Worm (Caenorhabditis elegans) whole organism, mixed stage, embryonic: Measurements from ENCODE around the gene ZK666.15.

Experiments used
- M03D4.4 ChIP-seq: sonication (generic microtip); optimal IDR thresholded peaks from 2 replicates; lab custom pipeline; 2017; ENCODE audit warnings: mild to moderate bottlenecking, missing genetic modification characterization, missing compliant biosample characterization
- bed-3 ChIP-seq: fragments of 200-800 bp; sonication (Bioruptor generic); optimal IDR thresholded peaks from 3 replicates; lab custom pipeline; 2018; ENCODE audit warnings: mild to moderate bottlenecking, missing genetic modification characterization, moderate library complexity, missing compliant biosample characterization
- blmp-1 ChIP-seq: fragments of 150-350 bp; optimal IDR thresholded peaks from 2 replicates; lab custom pipeline; 2014; ENCODE audit warnings: missing biosample characterization, missing genetic modification characterization
- ceh-39 ChIP-seq: fragments of 150-350 bp; optimal IDR thresholded peaks from 2 replicates; lab custom pipeline; 2014; ENCODE audit warnings: missing biosample characterization, missing genetic modification characterization
- ceh-43 ChIP-seq: fragments of 200-800 bp; sonication (Bioruptor generic); optimal IDR thresholded peaks from 2 replicates; lab custom pipeline; 2018; ENCODE audit warnings: mild to moderate bottlenecking, missing genetic modification characterization, moderate library complexity, missing compliant biosample characterization
- ceh-83 ChIP-seq: fragments of 200-800 bp; sonication (Bioruptor generic); optimal IDR thresholded peaks from 2 replicates; lab custom pipeline; 2018; ENCODE audit warnings: mild to moderate bottlenecking, missing genetic modification characterization, missing compliant biosample characterization
- ces-1 ChIP-seq: fragments of 150-350 bp; optimal IDR thresholded peaks from 2 replicates; lab custom pipeline; 2014; ENCODE audit warnings: missing biosample characterization, missing genetic modification reagents, missing genetic modification characterization
- cnd-1 ChIP-seq: fragments of 200-800 bp; sonication (Bioruptor generic); optimal IDR thresholded peaks from 2 replicates; lab custom pipeline; 2018; ENCODE audit warnings: mild to moderate bottlenecking, missing genetic modification characterization, missing compliant biosample characterization
- drap-1 ChIP-seq: fragments of 200-800 bp; sonication (Bioruptor generic); optimal IDR thresholded peaks from 3 replicates; lab custom pipeline; 2018; ENCODE audit warnings: mild to moderate bottlenecking, missing genetic modification characterization, missing compliant biosample characterization
- elt-1 ChIP-seq: sonication (generic microtip); optimal IDR thresholded peaks from 2 replicates; lab custom pipeline; 2017; ENCODE audit warnings: missing genetic modification characterization, mild to moderate bottlenecking, missing compliant biosample characterization, antibody characterized with exemption, moderate library complexity, borderline replicate concordance; ENCODE audit not compliant: insufficient read depth
- elt-3 ChIP-seq: fragments of 150-350 bp; optimal IDR thresholded peaks from 2 replicates; lab custom pipeline; 2014; ENCODE audit warnings: missing biosample characterization, missing genetic modification characterization
- flh-1 ChIP-seq: fragments of 200-800 bp; sonication (Bioruptor generic); optimal IDR thresholded peaks from 2 replicates; lab custom pipeline; 2018; ENCODE audit warnings: mild to moderate bottlenecking, missing genetic modification characterization, moderate library complexity, missing compliant biosample characterization
- ham-2 ChIP-seq: fragments of 200-800 bp; sonication (Bioruptor generic); optimal IDR thresholded peaks from 2 replicates; lab custom pipeline; 2018; ENCODE audit warnings: mild to moderate bottlenecking, missing genetic modification characterization, missing compliant biosample characterization
- hlh-1 ChIP-seq: fragments of 150-350 bp; optimal IDR thresholded peaks from 2 replicates; lab custom pipeline; 2014; ENCODE audit warnings: missing biosample characterization, missing genetic modification reagents, missing genetic modification characterization
- lin-13 ChIP-seq: fragments of 150-350 bp; optimal IDR thresholded peaks from 2 replicates; lab custom pipeline; 2014; ENCODE audit warnings: missing biosample characterization, missing genetic modification characterization
- lin-32 ChIP-seq: fragments of 200-800 bp; sonication (Bioruptor generic); optimal IDR thresholded peaks from 2 replicates; lab custom pipeline; 2018; ENCODE audit warnings: mild to moderate bottlenecking, missing genetic modification characterization, missing compliant biosample characterization
- lsy-2 ChIP-seq: fragments of 150-350 bp; optimal IDR thresholded peaks from 2 replicates; lab custom pipeline; 2014; ENCODE audit warnings: missing biosample characterization, missing genetic modification characterization
- mab-5 ChIP-seq: fragments of 150-350 bp; optimal IDR thresholded peaks from 2 replicates; lab custom pipeline; 2014; ENCODE audit warnings: missing biosample characterization, missing genetic modification characterization
- mep-1 ChIP-seq: fragments of 150-350 bp; optimal IDR thresholded peaks from 2 replicates; lab custom pipeline; 2017; ENCODE audit warnings: missing biosample characterization, missing genetic modification reagents, missing genetic modification characterization, inconsistent platforms
- mls-2 ChIP-seq: sonication (generic microtip); optimal IDR thresholded peaks from 2 replicates; lab custom pipeline; 2016; ENCODE audit warnings: mild to moderate bottlenecking, missing genetic modification characterization, moderate library complexity, missing compliant biosample characterization
- nhr-12 ChIP-seq: fragments of 150-350 bp; optimal IDR thresholded peaks from 2 replicates; lab custom pipeline; 2014; ENCODE audit warnings: missing biosample characterization, missing genetic modification characterization
- nhr-2 ChIP-seq: fragments of 150-350 bp; optimal IDR thresholded peaks from 2 replicates; lab custom pipeline; 2014; ENCODE audit warnings: missing biosample characterization, missing genetic modification characterization
- nhr-237 ChIP-seq: fragments of 150-350 bp; optimal IDR thresholded peaks from 2 replicates; lab custom pipeline; 2014; ENCODE audit warnings: missing biosample characterization, missing genetic modification characterization
- nhr-28 ChIP-seq: fragments of 150-350 bp; optimal IDR thresholded peaks from 2 replicates; lab custom pipeline; 2014; ENCODE audit warnings: missing biosample characterization, missing genetic modification characterization
- nhr-76 ChIP-seq: sonication (generic microtip); optimal IDR thresholded peaks from 2 replicates; lab custom pipeline; 2017; ENCODE audit warnings: missing biosample characterization, missing genetic modification characterization
- pha-4 ChIP-seq: fragments of 150-350 bp; optimal IDR thresholded peaks from 2 replicates; lab custom pipeline; 2018; ENCODE audit warnings: missing biosample characterization, missing genetic modification reagents, missing genetic modification characterization
- sem-2 ChIP-seq: fragments of 200-800 bp; sonication (Bioruptor generic); optimal IDR thresholded peaks from 2 replicates; lab custom pipeline; 2018; ENCODE audit warnings: mild to moderate bottlenecking, missing genetic modification characterization, missing compliant biosample characterization
- snpc-4 ChIP-seq: fragments of 150-350 bp; optimal IDR thresholded peaks from 2 replicates; lab custom pipeline; 2014; ENCODE audit warnings: missing biosample characterization, missing genetic modification characterization
- sptf-1 ChIP-seq: sonication (generic microtip); optimal IDR thresholded peaks from 2 replicates; lab custom pipeline; 2017; ENCODE audit warnings: mild to moderate bottlenecking, missing genetic modification characterization, moderate library complexity, missing compliant biosample characterization
- tbx-8 ChIP-seq: fragments of 200-800 bp; sonication (Bioruptor generic); optimal IDR thresholded peaks from 2 replicates; lab custom pipeline; 2018; ENCODE audit warnings: mild to moderate bottlenecking, missing genetic modification characterization, moderate library complexity, missing compliant biosample characterization
- unc-120 ChIP-seq: sonication (generic microtip); optimal IDR thresholded peaks from 2 replicates; lab custom pipeline; 2017; ENCODE audit warnings: missing genetic modification characterization, missing compliant biosample characterization; ENCODE audit not compliant: poor library complexity, severe bottlenecking
- unc-39 ChIP-seq: fragments of 150-350 bp; optimal IDR thresholded peaks from 2 replicates; lab custom pipeline; 2014; ENCODE audit warnings: missing biosample characterization, missing genetic modification characterization
- unc-62 ChIP-seq: fragments of 150-350 bp; optimal IDR thresholded peaks from 2 replicates; lab custom pipeline; 2014; ENCODE audit warnings: missing biosample characterization, missing genetic modification reagents, missing genetic modification characterization
- ztf-11 ChIP-seq: fragments of 150-350 bp; optimal IDR thresholded peaks from 2 replicates; lab custom pipeline; 2014; ENCODE audit warnings: missing biosample characterization, missing genetic modification characterization

Gene ZK666.15

ce11 chrII:10494467-10494866 is 7.6 kb downstream of the ZK666.15 start, which contains the start of gene ZK666.14:
Gene ZK666.14 (plus strand): TSS chrII:10494767.
- TF ChIP-seq elt-1 (tag; lab: Kevin White, UChicago) (no peak), hlh-1 (tag; lab: Kevin White, UChicago) (no peak)

ce11 chrII:10495912-10496311 is 9.1 kb downstream of the ZK666.15 start, which contains the start of gene ZK666.12:
Gene ZK666.12 (plus strand): TSS chrII:10496212.
- TF ChIP-seq ztf-11 (tag; lab: Kevin White, UChicago) (no peak), bed-3 (no peak), unc-120 (no peak), lin-32 (GFP tag; lab: Kevin White, UChicago) (no peak), M03D4.4 (no peak), elt-3 (tag; lab: Kevin White, UChicago) (no peak), flh-1 (GFP tag; lab: Kevin White, UChicago) (no peak), nhr-237 (tag; lab: Kevin White, UChicago) (no peak), ceh-83 (no peak), nhr-28 (tag; lab: Kevin White, UChicago) (no peak), hlh-1 (tag; lab: Kevin White, UChicago) (no peak), lsy-2 (tag; lab: Kevin White, UChicago) (no peak), tbx-8 (GFP tag; lab: Kevin White, UChicago) (no peak), elt-1 (tag; lab: Kevin White, UChicago) (no peak), blmp-1 (tag; lab: Kevin White, UChicago) (no peak), ces-1 (no peak), lin-13 (tag; lab: Kevin White, UChicago) (no peak)

DNA sequence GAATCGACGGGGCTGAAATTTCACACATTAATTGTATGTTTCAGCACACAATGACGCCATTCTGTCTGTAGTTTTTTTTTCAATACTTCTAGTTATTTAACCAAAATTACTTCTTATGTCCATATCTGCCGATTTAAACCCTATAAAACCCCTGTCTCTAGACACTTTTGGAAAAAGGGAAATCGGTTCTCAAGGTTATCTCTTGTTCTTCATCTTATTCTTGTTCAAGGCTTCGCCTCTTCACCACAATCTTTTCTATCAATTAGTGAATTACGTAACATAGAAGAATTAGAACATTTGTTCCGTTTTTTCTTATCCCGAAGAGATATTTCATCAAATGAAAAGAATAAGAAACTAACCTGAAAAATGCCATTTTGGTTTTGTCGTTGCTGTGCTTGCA is 13.8 kb downstream of the ZK666.15 start:
- TF ChIP-seq unc-62: no peak

DNA sequence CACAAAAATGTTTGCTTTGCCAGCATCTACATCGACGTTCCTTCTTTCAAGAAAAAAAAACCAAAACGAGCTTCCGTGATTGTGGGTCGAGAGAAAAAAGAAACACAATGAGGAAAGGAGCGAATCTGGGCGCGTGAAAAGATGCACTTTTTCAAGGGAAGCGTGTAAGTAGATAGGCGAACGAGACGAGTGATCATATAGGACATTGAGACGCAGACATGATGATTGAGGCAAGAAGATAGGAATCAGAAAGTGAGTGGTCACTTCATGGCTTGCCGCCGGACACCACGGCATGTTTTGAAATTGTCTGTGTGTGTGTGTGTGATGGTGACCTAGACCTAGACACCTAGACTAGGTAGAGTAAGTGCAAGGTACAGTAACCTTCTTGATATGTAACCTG is 14.7 kb downstream of the ZK666.15 start:
- TF ChIP-seq nhr-12 (tag; lab: Kevin White, UChicago) (no peak), elt-3 (tag; lab: Kevin White, UChicago) (no peak), elt-1 (tag; lab: Kevin White, UChicago) (peak; percentile 65), ztf-11 (tag; lab: Kevin White, UChicago) (no peak), pha-4 (tag; lab: Kevin White, UChicago) (no peak), ceh-43 (no peak), unc-120 (no peak), hlh-1 (tag; lab: Kevin White, UChicago) (no peak), drap-1 (GFP tag; lab: Kevin White, UChicago) (no peak), bed-3 (no peak), mep-1 (tag; lab: Kevin White, UChicago) (no peak), lin-13 (tag; lab: Kevin White, UChicago) (no peak), cnd-1 (tag; lab: Kevin White, UChicago) (no peak), ceh-39 (no peak), flh-1 (GFP tag; lab: Kevin White, UChicago) (no peak), ceh-83 (no peak), tbx-8 (GFP tag; lab: Kevin White, UChicago) (no peak), lsy-2 (tag; lab: Kevin White, UChicago) (no peak), unc-39 (tag; lab: Kevin White, UChicago) (no peak), snpc-4 (tag; lab: Kevin White, UChicago) (no peak), sptf-1 (no peak), lin-32 (GFP tag; lab: Kevin White, UChicago) (no peak), nhr-28 (tag; lab: Kevin White, UChicago) (no peak), sem-2 (GFP tag; lab: Kevin White, UChicago) (no peak), nhr-2 (tag; lab: Kevin White, UChicago) (no peak), M03D4.4 (no peak), ham-2 (GFP tag; lab: Kevin White, UChicago) (peak; percentile 27), blmp-1 (tag; lab: Kevin White, UChicago) (peak; percentile 3), mls-2 (tag; lab: Kevin White, UChicago) (no peak), nhr-76 (tag; lab: Kevin White, UChicago) (no peak), ces-1 (peak; percentile 37), nhr-237 (tag; lab: Kevin White, UChicago) (no peak), unc-62 (peak; percentile 57), mab-5 (tag; lab: Kevin White, UChicago) (no peak)
